Worm (Caenorhabditis elegans): Measurements from ENCODE around the gene wip-1.

The wip-1 gene

ce11 chrIII:4998956-4999425, 19.4 kb upstream of the wip-1 start, which contains the start of gene smcr-8 (continued):
- TF ChIP-seq nfya-1 (tag; optimal IDR thresholded peaks at IDR 0.05; ENCODE audit: borderline replicate concordance, insufficient read depth) (no peak), mes-4 (tag; optimal IDR thresholded peaks at IDR 0.05) (no peak), unc-130 (GFP tag; optimal IDR thresholded peaks at IDR 0.05) (peak; percentile 78), Y53F4B.3 (GFP tag; IDR thresholded peaks at IDR 0.05) (no peak), F49E8.2 (tag; optimal IDR thresholded peaks at IDR 0.05; ENCODE audit: insufficient read depth) (no peak), Y79H2A.3 (GFP tag; conservative IDR thresholded peaks at IDR 0.05) (0 out of 2 replicates have a peak, but pooled peaks have one; percentile 40), ccch-3 (GFP tag; optimal IDR thresholded peaks at IDR 0.05) (peak; percentile 3), ztf-25 (GFP tag; IDR thresholded peaks at IDR 0.05) (no peak), ceh-100 (GFP tag; IDR thresholded peaks at IDR 0.05) (no peak), madf-6 (GFP tag; IDR thresholded peaks at IDR 0.05) (peak; percentile 82), cebp-1 (GFP tag; IDR thresholded peaks at IDR 0.05) (no peak), cebp-1 (tag; optimal IDR thresholded peaks at IDR 0.05) (no peak), lin-54 (GFP tag; optimal IDR thresholded peaks at IDR 0.05) (no peak), rec-8 (tag; optimal IDR thresholded peaks at IDR 0.05) (peak in 1 of 2 experiments; percentile 17), lin-26 (GFP tag; IDR thresholded peaks at IDR 0.05) (no peak), K11D2.4 (GFP tag; IDR thresholded peaks at IDR 0.05) (no peak), unc-62 (GFP tag; optimal IDR thresholded peaks at IDR 0.05) (no peak), nhr-90 (tag; optimal IDR thresholded peaks at IDR 0.05) (no peak), ZK185.1 (tag; optimal IDR thresholded peaks at IDR 0.05; ENCODE audit: poor library complexity, severe bottlenecking) (no peak), F22D6.2 (tag; optimal IDR thresholded peaks at IDR 0.05) (no peak), sdz-38 (tag; optimal IDR thresholded peaks at IDR 0.05) (no peak), akir-1 (GFP tag; optimal IDR thresholded peaks at IDR 0.05) (no peak), athp-1 (tag; optimal IDR thresholded peaks at IDR 0.05) (peak; percentile 81), efl-1 (GFP tag; optimal IDR thresholded peaks at IDR 0.05) (peak; percentile 29), hlh-26 (GFP tag; conservative IDR thresholded peaks at IDR 0.05) (no peak), ceh-40 (GFP tag; IDR thresholded peaks at IDR 0.05) (no peak), F37B4.10 (GFP tag; IDR thresholded peaks at IDR 0.05) (no peak), C06A6.2 (GFP tag; conservative IDR thresholded peaks at IDR 0.05) (no peak), attf-5 (GFP tag; optimal IDR thresholded peaks at IDR 0.05) (peak; percentile 46), nhr-80 (tag; optimal IDR thresholded peaks at IDR 0.05) (peak; percentile 32), F57A8.1 (GFP tag; optimal IDR thresholded peaks at IDR 0.05) (no peak), F33H1.4 (GFP tag; IDR thresholded peaks at IDR 0.05) (peak; percentile 55), ceh-91 (GFP tag; IDR thresholded peaks at IDR 0.05) (peak; percentile 54; the same call in 1 of the 2 replicates), T07F8.4 (tag; optimal IDR thresholded peaks at IDR 0.05) (no peak), ceh-27 (GFP tag; optimal IDR thresholded peaks at IDR 0.05) (peak; percentile 49), lag-1 (GFP tag; IDR thresholded peaks at IDR 0.05) (no peak), ztf-28 (GFP tag; IDR thresholded peaks at IDR 0.05) (0 out of 2 replicates have a peak, but pooled peaks have one; percentile 75), Y95B8A.8 (GFP tag; IDR thresholded peaks at IDR 0.05) (no peak), let-607 (tag; optimal IDR thresholded peaks at IDR 0.05) (no peak), die-1 (tag; optimal IDR thresholded peaks at IDR 0.05) (no peak), cebp-2 (GFP tag; IDR thresholded peaks at IDR 0.05) (no peak), D2030.7 (GFP tag; IDR thresholded peaks at IDR 0.05) (peak; percentile 68), lsl-1 (GFP tag; optimal IDR thresholded peaks at IDR 0.05) (peak; percentile 96), sptf-2 (GFP tag; optimal IDR thresholded peaks at IDR 0.05) (peak; percentile 33), nhr-179 (tag; optimal IDR thresholded peaks at IDR 0.05) (no peak), ekl-4 (GFP tag; IDR thresholded peaks at IDR 0.05) (0 out of 2 replicates have a peak, but pooled peaks have one; percentile 42), attf-3 (GFP tag; conservative IDR thresholded peaks at IDR 0.05) (peak; percentile 56; the same call in 1 of the 2 replicates), gei-17 (GFP tag; optimal IDR thresholded peaks at IDR 0.05) (no peak), F57C9.4 (tag; optimal IDR thresholded peaks at IDR 0.05) (no peak)
